Worm (Caenorhabditis elegans) whole organism, L4/young adult: ENCODE results near the gene C53A3.3.

ENCODE experiments used
- W03F9.2 ChIP-seq: fragments of 150-350 bp; optimal IDR thresholded peaks from 2 replicates; lab custom pipeline; 2014; ENCODE audit warnings: missing biosample characterization, missing genetic modification characterization
- dao-5 ChIP-seq: sonication (generic microtip); optimal IDR thresholded peaks from 2 replicates; lab custom pipeline; 2016; ENCODE audit warnings: missing genotype, missing genetic modification characterization, moderate library complexity, missing compliant biosample characterization
- him-1 ChIP-seq: sonication (generic microtip); optimal IDR thresholded peaks from 2 replicates; lab custom pipeline; 2016; ENCODE audit warnings: missing genotype, missing genetic modification reagents, missing genetic modification characterization, missing compliant biosample characterization

DNA sequence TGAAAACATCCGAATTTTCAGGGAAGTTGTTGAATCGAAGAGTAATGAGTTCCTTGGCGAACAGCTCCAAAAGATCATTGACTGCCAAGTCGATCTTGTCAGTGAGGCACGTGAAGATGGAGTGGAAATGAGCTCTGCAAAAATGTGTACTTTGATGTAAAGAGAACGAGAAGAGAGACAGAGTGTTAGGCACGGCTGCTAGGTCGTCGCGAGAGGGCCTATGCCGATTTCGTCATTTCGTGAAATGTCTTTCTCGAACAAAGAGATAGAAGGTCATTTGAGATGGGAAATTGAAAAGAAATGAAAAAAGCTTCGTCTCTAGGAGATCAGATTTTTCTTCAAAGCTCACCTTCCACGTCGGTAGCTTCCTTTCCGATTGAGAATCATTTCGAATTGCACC lies 23.7 kb downstream of the C53A3.3 start:
- TF ChIP-seq him-1 (tag; lab: Kevin White, UChicago) (no peak), dao-5 (tag; lab: Kevin White, UChicago) (no peak), W03F9.2 (tag; lab: Kevin White, UChicago) (no peak)
